Fruit fly (Drosophila melanogaster) whole organism, embryonic: ENCODE measurements around the gene PMP34.

Source experiments
- BEAF-32 ChIP-seq: fragments of 200-800 bp; sonication (Bioruptor generic); optimal IDR thresholded peaks from 3 replicates; lab custom pipeline; 2017; ENCODE audit warnings: missing biosample characterization, missing genetic modification characterization, mild to moderate bottlenecking, moderate library complexity, missing genetic modification reagents
- CG13287 ChIP-seq: fragments of 200-800 bp; sonication (Bioruptor generic); IDR thresholded peaks from 2 replicates; pipeline ENCODE4 v1.3.6; 2022; ENCODE audit warnings: missing biosample characterization, missing genetic modification characterization; ENCODE audit not compliant: partially characterized antibody
- CG13624 ChIP-seq: fragments of 200-800 bp; sonication (Bioruptor generic); optimal IDR thresholded peaks from 2 replicates; lab custom pipeline; 2016; ENCODE audit warnings: missing biosample characterization, missing genetic modification characterization
- CG13775 ChIP-seq: fragments of 200-800 bp; sonication (Bioruptor generic); optimal IDR thresholded peaks from 3 replicates; lab custom pipeline; 2017; ENCODE audit warnings: missing biosample characterization, mild to moderate bottlenecking, missing genetic modification characterization
- CG14050 ChIP-seq: fragments of 200-800 bp; sonication (Bioruptor generic); IDR thresholded peaks from 3 replicates; pipeline ENCODE4 v1.3.6; 2022; ENCODE audit warnings: missing biosample characterization, missing genetic modification characterization
- CG14710 ChIP-seq: fragments of 200-800 bp; sonication (Bioruptor generic); optimal IDR thresholded peaks from 3 replicates; lab custom pipeline; 2019; ENCODE audit warnings: missing biosample characterization, mild to moderate bottlenecking, missing genetic modification characterization, moderate library complexity
- CG17328 ChIP-seq: fragments of 200-800 bp; sonication (Bioruptor generic); IDR thresholded peaks from 2 replicates; pipeline ENCODE4 v1.3.6; 2022; ENCODE audit warnings: missing biosample characterization, missing genetic modification characterization
- CG17361 ChIP-seq: fragments of 200-800 bp; sonication (Bioruptor generic); IDR thresholded peaks from 3 replicates; pipeline ENCODE4 v1.3.6; 2022; ENCODE audit warnings: missing biosample characterization, missing genetic modification characterization
- CG1832 ChIP-seq: fragments of 200-800 bp; sonication (Bioruptor generic); optimal IDR thresholded peaks from 2 replicates; lab custom pipeline; 2017; ENCODE audit warnings: missing biosample characterization, mild to moderate bottlenecking, missing genetic modification characterization, inconsistent platforms
- CG2202 ChIP-seq: fragments of 200-800 bp; sonication (Bioruptor generic); optimal IDR thresholded peaks from 2 replicates; lab custom pipeline; 2018; ENCODE audit warnings: missing biosample characterization, mild to moderate bottlenecking, missing genetic modification characterization
- CG3163 ChIP-seq: fragments of 200-800 bp; sonication (Bioruptor generic); optimal IDR thresholded peaks from 3 replicates; lab custom pipeline; 2016; ENCODE audit warnings: missing biosample characterization, missing genetic modification characterization
- CG34224 ChIP-seq: fragments of 200-800 bp; sonication (Bioruptor generic); IDR thresholded peaks from 3 replicates; pipeline ENCODE4 v1.3.6; 2022; ENCODE audit warnings: missing biosample characterization, missing genetic modification characterization; ENCODE audit not compliant: partially characterized antibody
- CG3847 ChIP-seq: fragments of 200-800 bp; sonication (Bioruptor generic); IDR thresholded peaks from 2 replicates; pipeline ENCODE4 v1.3.6; 2022; ENCODE audit warnings: missing biosample characterization, missing genetic modification characterization
- CG4617 ChIP-seq: fragments of 200-800 bp; sonication (Bioruptor generic); optimal IDR thresholded peaks from 3 replicates; lab custom pipeline; 2016; ENCODE audit warnings: missing biosample characterization, missing genetic modification characterization, borderline replicate concordance
- CG4854 ChIP-seq: fragments of 200-800 bp; sonication (Bioruptor generic); optimal IDR thresholded peaks from 2 replicates; lab custom pipeline; 2016; ENCODE audit warnings: missing biosample characterization, missing genetic modification characterization, inconsistent platforms
- CG6854 ChIP-seq: fragments of 200-800 bp; sonication (Bioruptor generic); optimal IDR thresholded peaks from 3 replicates; lab custom pipeline; 2017; ENCODE audit warnings: missing biosample characterization, mild to moderate bottlenecking, missing genetic modification characterization
- CG7963 ChIP-seq: fragments of 200-800 bp; sonication (Bioruptor generic); IDR thresholded peaks from 3 replicates; pipeline ENCODE4 v1.3.6; 2022; ENCODE audit warnings: missing biosample characterization, missing genetic modification characterization; ENCODE audit not compliant: partially characterized antibody
- CrebB ChIP-seq: fragments of 200-800 bp; sonication (Bioruptor generic); optimal IDR thresholded peaks from 3 replicates; lab custom pipeline; 2018; ENCODE audit warnings: missing biosample characterization, mild to moderate bottlenecking, missing genetic modification characterization
- Dp ChIP-seq: fragments of 200-800 bp; sonication (Bioruptor generic); optimal IDR thresholded peaks from 2 replicates; lab custom pipeline; 2018; ENCODE audit warnings: missing biosample characterization, mild to moderate bottlenecking, missing genetic modification characterization, moderate library complexity
- Drgx ChIP-seq: fragments of 200-800 bp; sonication (Bioruptor generic); IDR thresholded peaks from 2 replicates; pipeline ENCODE4 v1.3.6; 2022; ENCODE audit warnings: missing biosample characterization, missing genetic modification characterization
- Ets97D ChIP-seq: fragments of 200-800 bp; sonication (Bioruptor generic); optimal IDR thresholded peaks from 3 replicates; lab custom pipeline; 2016; ENCODE audit warnings: missing biosample characterization, missing genetic modification characterization
- Fer2 ChIP-seq: fragments of 200-800 bp; sonication (Bioruptor generic); optimal IDR thresholded peaks from 2 replicates; lab custom pipeline; 2018; ENCODE audit warnings: missing biosample characterization, mild to moderate bottlenecking, missing genetic modification characterization, moderate library complexity
- Gug ChIP-seq: fragments of 200-800 bp; sonication (Bioruptor generic); IDR thresholded peaks from 4 replicates; pipeline ENCODE4 v1.3.6; 2022; ENCODE audit warnings: missing biosample characterization, missing genetic modification characterization
- Hr51 ChIP-seq, 2 experiments: fragments of 200-800 bp; sonication (Bioruptor generic); optimal IDR thresholded peaks; 2 replicates in 1 of 2; 3 replicates in 1 of 2; lab custom pipeline; 2016 to 2018; ENCODE audit warnings: missing biosample characterization in 2 of 2, missing genetic modification characterization in 2 of 2, mild to moderate bottlenecking in 1 of 2, moderate library complexity in 1 of 2
- Neu2 ChIP-seq: fragments of 200-800 bp; sonication (Bioruptor generic); optimal IDR thresholded peaks from 3 replicates; lab custom pipeline; 2016; ENCODE audit warnings: missing biosample characterization, missing genetic modification characterization, borderline replicate concordance
- Nf-YA ChIP-seq: fragments of 200-800 bp; sonication (Bioruptor generic); IDR thresholded peaks from 2 replicates; pipeline ENCODE4 v1.3.6; 2022; ENCODE audit warnings: missing biosample characterization, missing genetic modification characterization
- Opbp ChIP-seq: fragments of 200-800 bp; sonication (Bioruptor generic); IDR thresholded peaks from 3 replicates; pipeline ENCODE4 v1.3.6; 2022; ENCODE audit warnings: missing biosample characterization, missing genetic modification characterization; ENCODE audit not compliant: partially characterized antibody
- Optix ChIP-seq: fragments of 200-800 bp; sonication (Bioruptor generic); IDR thresholded peaks from 3 replicates; pipeline ENCODE4 v1.3.6; 2022; ENCODE audit warnings: missing biosample characterization, missing genetic modification characterization
- Rfx ChIP-seq: fragments of 200-800 bp; sonication (Bioruptor generic); IDR thresholded peaks from 2 replicates; pipeline ENCODE4 v1.3.6; 2022; ENCODE audit warnings: missing biosample characterization, missing genetic modification characterization
- Sry-β ChIP-seq: fragments of 200-800 bp; sonication (Bioruptor generic); optimal IDR thresholded peaks from 2 replicates; lab custom pipeline; 2018; ENCODE audit warnings: missing biosample characterization, mild to moderate bottlenecking, missing genetic modification characterization, moderate library complexity
- Sry-δ ChIP-seq: fragments of 200-800 bp; sonication (Bioruptor generic); optimal IDR thresholded peaks from 2 replicates; lab custom pipeline; 2016; ENCODE audit warnings: missing biosample characterization, missing genetic modification characterization
- Xbp1 ChIP-seq: fragments of 200-800 bp; sonication (Bioruptor generic); optimal IDR thresholded peaks from 3 replicates; lab custom pipeline; 2016; ENCODE audit warnings: missing biosample characterization, mild to moderate bottlenecking, missing genetic modification characterization
- ab ChIP-seq: fragments of 200-800 bp; sonication (Bioruptor generic); optimal IDR thresholded peaks from 2 replicates; lab custom pipeline; 2016; ENCODE audit warnings: missing biosample characterization, missing genetic modification characterization
- ato ChIP-seq: fragments of 200-800 bp; sonication (Bioruptor generic); IDR thresholded peaks from 2 replicates; pipeline ENCODE4 v1.3.6; 2022; ENCODE audit warnings: missing biosample characterization, missing genetic modification characterization; ENCODE audit not compliant: partially characterized antibody
- bbx ChIP-seq: fragments of 200-800 bp; sonication (Bioruptor generic); IDR thresholded peaks from 2 replicates; pipeline ENCODE4 v1.3.6; 2022; ENCODE audit warnings: missing biosample characterization, missing genetic modification characterization; ENCODE audit not compliant: partially characterized antibody
- dm ChIP-seq: fragments of 200-800 bp; sonication (Bioruptor generic); optimal IDR thresholded peaks from 3 replicates; lab custom pipeline; 2016; ENCODE audit warnings: missing biosample characterization, missing genetic modification characterization
- exex ChIP-seq: fragments of 200-800 bp; sonication (Bioruptor generic); optimal IDR thresholded peaks from 4 replicates; lab custom pipeline; 2018; ENCODE audit warnings: missing biosample characterization, mild to moderate bottlenecking, missing genetic modification characterization, moderate library complexity
- eyg ChIP-seq: fragments of 200-800 bp; sonication (Bioruptor generic); optimal IDR thresholded peaks from 3 replicates; lab custom pipeline; 2016; ENCODE audit warnings: missing biosample characterization, missing genetic modification characterization
- gfzf ChIP-seq: fragments of 200-800 bp; sonication (Bioruptor generic); optimal IDR thresholded peaks from 2 replicates; lab custom pipeline; 2016; ENCODE audit warnings: missing biosample characterization, mild to moderate bottlenecking, missing genetic modification characterization, moderate library complexity
- gsb-n ChIP-seq: fragments of 200-800 bp; sonication (Bioruptor generic); optimal IDR thresholded peaks from 3 replicates; lab custom pipeline; 2018; ENCODE audit warnings: missing biosample characterization, mild to moderate bottlenecking, missing genetic modification characterization
- hbn ChIP-seq: fragments of 200-800 bp; sonication (Bioruptor generic); IDR thresholded peaks from 2 replicates; pipeline ENCODE4 v1.3.6; 2022; ENCODE audit warnings: missing biosample characterization, missing genetic modification characterization; ENCODE audit not compliant: partially characterized antibody
- knrl ChIP-seq: fragments of 200-800 bp; sonication (Bioruptor generic); IDR thresholded peaks from 3 replicates; pipeline ENCODE4 v1.3.6; 2022; ENCODE audit warnings: missing biosample characterization, missing genetic modification characterization; ENCODE audit not compliant: partially characterized antibody
- mld ChIP-seq: fragments of 200-800 bp; sonication (Bioruptor generic); IDR thresholded peaks from 3 replicates; pipeline ENCODE4 v1.3.6; 2022; ENCODE audit warnings: missing biosample characterization, missing genetic modification characterization; ENCODE audit not compliant: partially characterized antibody
- nau ChIP-seq: fragments of 200-800 bp; sonication (Bioruptor generic); optimal IDR thresholded peaks from 3 replicates; lab custom pipeline; 2017; ENCODE audit warnings: missing biosample characterization, mild to moderate bottlenecking, missing genetic modification characterization, missing genetic modification reagents
- org-1 ChIP-seq: fragments of 200-800 bp; sonication (Bioruptor generic); optimal IDR thresholded peaks from 2 replicates; lab custom pipeline; 2017; ENCODE audit warnings: missing biosample characterization, missing genetic modification characterization
- peb ChIP-seq: fragments of 200-800 bp; sonication (Bioruptor generic); IDR thresholded peaks from 2 replicates; pipeline ENCODE4 v1.3.6; 2022; ENCODE audit warnings: missing biosample characterization, missing genetic modification characterization
- sc ChIP-seq, 3 experiments: fragments of >200 bp in 2 of 3; fragments of 200-800 bp in 1 of 3; sonication (Bioruptor generic) in 1 of 3; optimal IDR thresholded peaks; 2 replicates in 2 of 3; 3 replicates in 1 of 3; lab custom pipeline; 2017; ENCODE audit warnings: mild to moderate bottlenecking in 1 of 3, missing biosample characterization in 1 of 3, missing genetic modification characterization in 1 of 3, missing genetic modification reagents in 1 of 3
- tna ChIP-seq: fragments of 200-800 bp; sonication (Bioruptor generic); IDR thresholded peaks from 2 replicates; pipeline ENCODE4 v1.3.6; 2022; ENCODE audit warnings: missing biosample characterization, missing genetic modification characterization; ENCODE audit not compliant: partially characterized antibody
- vvl ChIP-seq: fragments of 200-800 bp; sonication (Bioruptor generic); IDR thresholded peaks from 2 replicates; pipeline ENCODE4 v1.3.6; 2022; ENCODE audit warnings: missing biosample characterization, missing genetic modification characterization

PMP34 gene

dm6 chr3L:4367339-4367738 is 48.8 kb downstream of the PMP34 start, which contains the start of gene CG11342 (continued):
- no peak for TF ChIP-seq Hr51 (GFP tag; optimal IDR thresholded peaks at IDR 0.05; lab: Kevin White, UChicago)
- TF ChIP-seq ato (GFP tag; lab: Robert Waterston, UW), result 0 out of 2 replicates have a peak, but pooled peaks have one; percentile 12
- no peak for TF ChIP-seq CG2202
- peak; percentile 35 for TF ChIP-seq CG4617
- peak; percentile 94 for TF ChIP-seq hbn (GFP tag; lab: Robert Waterston, UW)
- no peak for TF ChIP-seq CG3847 (GFP tag; lab: Robert Waterston, UW)
- TF ChIP-seq CrebB (tag; lab: Kevin White, UChicago), result no peak
- peak; percentile 89 for TF ChIP-seq Dp (GFP tag; lab: Kevin White, UChicago)
- TF ChIP-seq BEAF-32 (GFP tag; lab: Kevin White, UChicago), result peak; percentile 80
- TF ChIP-seq CG17361 (GFP tag; lab: Robert Waterston, UW), result no peak
- no peak for TF ChIP-seq Nf-YA
- TF ChIP-seq knrl (GFP tag; lab: Robert Waterston, UW), result peak; percentile 80
- no peak for TF ChIP-seq mld (GFP tag; lab: Robert Waterston, UW)
- no peak for TF ChIP-seq org-1 (GFP tag; lab: Kevin White, UChicago)
- TF ChIP-seq CG34224 (GFP tag; lab: Robert Waterston, UW), result peak; percentile 88
- TF ChIP-seq Ets97D, result peak; percentile 58
- TF ChIP-seq gfzf (GFP tag; lab: Kevin White, UChicago), result peak; percentile 19
- no peak for TF ChIP-seq gsb-n (tag; lab: Kevin White, UChicago)
- peak; percentile 47 for TF ChIP-seq dm (GFP tag; lab: Kevin White, UChicago)
- TF ChIP-seq bbx (GFP tag; lab: Robert Waterston, UW), result peak; percentile 84
- TF ChIP-seq eyg (GFP tag; lab: Kevin White, UChicago), result no peak
- no peak for TF ChIP-seq CG4854
- no peak for TF ChIP-seq Fer2 (tag; lab: Kevin White, UChicago)
- no peak for TF ChIP-seq CG13775 (GFP tag; lab: Kevin White, UChicago)
- no peak for TF ChIP-seq nau (GFP tag; lab: Kevin White, UChicago)
- TF ChIP-seq ab, result no peak
- TF ChIP-seq CG6854 (GFP tag; lab: Kevin White, UChicago), result no peak
- TF ChIP-seq Optix (GFP tag; lab: Robert Waterston, UW), result no peak
- TF ChIP-seq Sry-δ, result peak; percentile 85
- TF ChIP-seq tna (GFP tag; lab: Robert Waterston, UW), result peak; percentile 31; the same call in 1 of the 2 replicates
- no peak for TF ChIP-seq CG1832 (GFP tag; lab: Kevin White, UChicago)
- TF ChIP-seq sc (optimal IDR thresholded peaks at IDR 0.05; lab: Kevin White, UChicago), result no peak
- TF ChIP-seq sc (GFP tag; optimal IDR thresholded peaks at IDR 0.05; lab: Kevin White, UChicago), result no peak
- TF ChIP-seq CG14710, result peak; percentile 17
- TF ChIP-seq CG17328 (GFP tag; lab: Robert Waterston, UW), result no peak
- peak; percentile 63; the same call in 1 of the 3 replicates for TF ChIP-seq CG7963
- no peak for TF ChIP-seq exex
- TF ChIP-seq Sry-β, result no peak
- 0 out of 2 replicates have a peak, but pooled peaks have one; percentile 13 for TF ChIP-seq vvl (GFP tag; lab: Robert Waterston, UW)
- TF ChIP-seq Rfx (GFP tag; lab: Robert Waterston, UW), result peak; percentile 43; the same call in 1 of the 2 replicates
- no peak for TF ChIP-seq CG3163 (GFP tag; lab: Kevin White, UChicago)
- TF ChIP-seq Opbp (GFP tag; lab: Robert Waterston, UW), result peak; percentile 87
- peak; percentile 94 for TF ChIP-seq CG13287
- no peak for TF ChIP-seq Gug (GFP tag; lab: Robert Waterston, UW)
- no peak for TF ChIP-seq Neu2 (GFP tag; lab: Kevin White, UChicago)
- peak; percentile 14 for TF ChIP-seq CG13624 (GFP tag; lab: Kevin White, UChicago)
- TF ChIP-seq Xbp1 (GFP tag; lab: Kevin White, UChicago), result no peak
- no peak for TF ChIP-seq peb
- TF ChIP-seq Drgx (GFP tag; lab: Robert Waterston, UW), result no peak
- no peak for TF ChIP-seq CG14050 (GFP tag; lab: Robert Waterston, UW)
